Fruit fly (Drosophila melanogaster) whole organism, embryonic: Measurements from ENCODE around the gene CG5070.

Source experiments
- Bgb ChIP-seq: fragments of 200-800 bp; sonication (Bioruptor generic); IDR thresholded peaks from 2 replicates; pipeline ENCODE4 v1.3.6; 2022; ENCODE audit warnings: missing biosample characterization, missing genetic modification characterization; ENCODE audit not compliant: partially characterized antibody
- CG10959 ChIP-seq: fragments of 200-800 bp; sonication (Bioruptor generic); IDR thresholded peaks from 2 replicates; pipeline ENCODE4 v1.3.6; 2022; ENCODE audit warnings: missing biosample characterization, missing genetic modification characterization
- CG13775 ChIP-seq: fragments of 200-800 bp; sonication (Bioruptor generic); optimal IDR thresholded peaks from 3 replicates; lab custom pipeline; 2017; ENCODE audit warnings: missing biosample characterization, mild to moderate bottlenecking, missing genetic modification characterization
- CG17328 ChIP-seq: fragments of 200-800 bp; sonication (Bioruptor generic); IDR thresholded peaks from 2 replicates; pipeline ENCODE4 v1.3.6; 2022; ENCODE audit warnings: missing biosample characterization, missing genetic modification characterization
- CG2875 ChIP-seq: fragments of 200-800 bp; sonication (Bioruptor generic); optimal IDR thresholded peaks from 2 replicates; lab custom pipeline; 2017; ENCODE audit warnings: missing biosample characterization, mild to moderate bottlenecking, missing genetic modification characterization, missing genetic modification reagents
- CG3995 ChIP-seq: fragments of 200-800 bp; sonication (Bioruptor generic); optimal IDR thresholded peaks from 3 replicates; lab custom pipeline; 2016; ENCODE audit warnings: missing biosample characterization, missing genetic modification characterization
- CG4360 ChIP-seq: fragments of 200-800 bp; sonication (Bioruptor generic); IDR thresholded peaks from 2 replicates; pipeline ENCODE4 v1.3.6; 2022; ENCODE audit warnings: missing biosample characterization, missing genetic modification characterization
- Ssrp ChIP-seq: fragments of 200-800 bp; sonication (Bioruptor generic); optimal IDR thresholded peaks from 2 replicates; lab custom pipeline; 2018; ENCODE audit warnings: missing biosample characterization, mild to moderate bottlenecking, missing genetic modification characterization, moderate library complexity
- h ChIP-seq: fragments of >200 bp; optimal IDR thresholded peaks from 2 replicates; lab custom pipeline; 2017
- seq ChIP-seq: fragments of 200-800 bp; sonication (Bioruptor generic); IDR thresholded peaks from 2 replicates; pipeline ENCODE4 v1.3.6; 2022; ENCODE audit warnings: missing biosample characterization, missing genetic modification characterization
- tll ChIP-seq, 2 experiments: fragments of 200-800 bp in 1 of 2; fragments of >200 bp in 1 of 2; sonication (Bioruptor generic) in 1 of 2; optimal IDR thresholded peaks; 2 replicates each; lab custom pipeline; 2017 to 2019; ENCODE audit warnings: missing biosample characterization in 2 of 2, missing genetic modification characterization in 2 of 2, mild to moderate bottlenecking in 1 of 2, moderate library complexity in 1 of 2
- unpg ChIP-seq: fragments of 200-800 bp; sonication (Bioruptor generic); optimal IDR thresholded peaks from 3 replicates; lab custom pipeline; 2018; ENCODE audit warnings: missing biosample characterization, mild to moderate bottlenecking, missing genetic modification characterization, moderate library complexity

dm6 chrX:17175558-17176189, 27.2 kb upstream of the CG5070 start:
- TF ChIP-seq seq (GFP tag; lab: Robert Waterston, UW) (no peak), CG4360 (GFP tag; lab: Robert Waterston, UW) (0 out of 2 replicates have a peak, but pooled peaks have one; percentile 13), Bgb (GFP tag; lab: Robert Waterston, UW) (peak; percentile 77), Ssrp (tag; lab: Kevin White, UChicago) (no peak), CG13775 (no peak), CG10959 (GFP tag; lab: Robert Waterston, UW) (no peak), unpg (GFP tag; lab: Kevin White, UChicago) (peak; percentile 6), tll (GFP tag; optimal IDR thresholded peaks at IDR 0.05; lab: Kevin White, UChicago) (no peak), h (lab: Kevin White, UChicago) (no peak), CG2875 (GFP tag; lab: Kevin White, UChicago) (no peak), CG17328 (GFP tag; lab: Robert Waterston, UW) (no peak), CG3995 (GFP tag; lab: Kevin White, UChicago) (no peak)
